Worm (Caenorhabditis elegans): ENCODE data around the gene K08C7.4.
A peak's percentile ranks its signal among the peaks of the same experiment; 100 is the strongest.
"Not testable (repeated sequence)": the region's sequence is repeated elsewhere in the genome, so short reads cannot be mapped to it uniquely, and the experiment has no call there.

K08C7.4 gene

DNA sequence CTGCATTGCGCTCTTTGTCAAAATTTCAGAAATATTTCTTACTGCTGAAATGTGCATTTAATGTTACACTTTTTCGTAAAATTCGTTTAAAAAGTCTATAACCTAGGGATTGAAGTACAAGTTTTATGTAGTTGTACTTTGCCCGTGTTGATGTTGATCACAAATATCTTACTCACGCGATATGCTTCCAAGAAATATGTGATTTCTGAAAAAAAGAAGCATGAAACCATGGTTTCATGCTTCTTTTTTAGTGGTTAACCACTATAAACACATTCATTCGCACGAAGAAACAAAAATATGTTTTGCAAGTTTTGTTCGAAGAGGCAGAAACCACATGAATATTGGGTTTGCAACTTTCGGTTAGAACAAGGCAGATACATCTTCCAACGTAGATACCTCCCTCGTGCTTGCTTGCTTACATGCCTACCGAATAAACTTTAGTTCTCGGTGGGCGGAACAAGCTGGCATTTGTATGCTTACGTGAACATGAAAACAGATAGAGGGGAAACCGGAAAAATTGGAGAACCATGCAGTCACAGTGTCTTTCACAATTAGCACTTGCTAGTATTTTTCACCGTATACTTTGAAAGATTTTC, 8.8 kb upstream of the K08C7.4 start, which contains the start of gene R102.3:
Gene R102.3, plus strand, starts transcription at position 546 of the 596 bp plus-strand sequence.
- TF ChIP-seq nhr-11 (tag; optimal IDR thresholded peaks at IDR 0.05) (no peak), ceh-82 (tag; optimal IDR thresholded peaks at IDR 0.05) (no peak), nhr-21 (tag; optimal IDR thresholded peaks at IDR 0.05) (peak; percentile 54)

DNA sequence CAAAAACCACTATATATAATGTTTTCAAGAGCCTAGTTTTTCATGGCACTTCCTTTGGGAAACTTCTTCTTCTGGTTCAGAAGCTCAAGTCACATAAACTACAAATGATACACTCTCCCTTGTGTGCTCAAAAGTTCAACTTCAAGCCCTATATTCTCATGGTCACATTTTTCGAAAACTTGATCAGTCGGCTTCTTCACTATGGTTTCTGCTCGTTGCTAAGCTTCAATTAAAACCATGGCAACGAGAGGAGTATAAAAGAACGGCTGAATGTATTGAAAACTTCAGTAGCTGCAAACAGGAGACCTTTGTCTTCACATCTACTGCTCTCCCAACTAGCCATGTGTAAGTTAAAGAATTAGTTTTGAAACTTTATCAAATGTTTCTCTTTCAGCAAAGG, 7.0 kb upstream of the K08C7.4 start, which contains the start of gene R102.2:
Gene R102.2, plus strand, starts transcription at position 301 of the 400 bp plus-strand sequence.
- not testable (repeated sequence) for TF ChIP-seq alr-1, elt-1, nhr-10 (tag; optimal IDR thresholded peaks at IDR 0.05)

DNA sequence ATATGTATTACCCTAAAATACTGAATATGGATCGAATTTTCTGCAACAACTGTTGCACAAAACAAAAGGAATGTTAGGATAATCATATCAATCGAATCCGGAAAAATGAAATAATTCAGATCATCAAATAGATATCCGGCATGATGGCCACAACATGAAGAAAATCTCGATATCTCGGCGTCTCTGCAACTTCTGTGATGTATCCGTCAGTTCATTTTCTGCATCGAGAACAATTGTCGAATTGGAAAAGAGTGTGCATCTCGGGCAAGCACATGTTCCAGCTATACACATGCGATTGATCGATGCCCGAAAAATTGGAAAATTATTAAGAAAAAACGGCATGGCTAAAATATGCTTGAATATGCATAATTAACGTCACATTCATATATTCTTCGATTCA, 5.5 kb upstream of the K08C7.4 start, which contains the start of the genes K08C7.6 and R102.1:
Gene K08C7.6, minus strand, starts transcription at position 101 of the 400 bp plus-strand sequence.
Gene R102.1, plus strand, starts transcription at position 291 of the 400 bp plus-strand sequence.
- TF ChIP-seq ama-1 (optimal IDR thresholded peaks at IDR 0.05) = no peak
- TF ChIP-seq ztf-4 (tag; optimal IDR thresholded peaks at IDR 0.05) = no peak
- TF ChIP-seq nhr-25 (tag; optimal IDR thresholded peaks at IDR 0.05) = no peak
- TF ChIP-seq sma-3 (GFP tag; optimal IDR thresholded peaks at IDR 0.05) = no peak
- no peak for TF ChIP-seq F13H6.1 (tag; optimal IDR thresholded peaks at IDR 0.05)
- TF ChIP-seq nhr-237 (tag; optimal IDR thresholded peaks at IDR 0.05) = no peak
- TF ChIP-seq sma-9 (GFP tag; optimal IDR thresholded peaks at IDR 0.05) = no peak
- TF ChIP-seq sma-9 (tag; optimal IDR thresholded peaks at IDR 0.05) = no peak
- TF ChIP-seq lin-11 (tag; optimal IDR thresholded peaks at IDR 0.05) = no peak
- no peak for TF ChIP-seq blmp-1 (tag; optimal IDR thresholded peaks at IDR 0.05; ENCODE audit: insufficient read depth)
- TF ChIP-seq lin-39 (tag; optimal IDR thresholded peaks at IDR 0.05) = no peak
- TF ChIP-seq unc-39 (tag; optimal IDR thresholded peaks at IDR 0.05) = no peak
- no peak for TF ChIP-seq lin-13 (GFP tag; optimal IDR thresholded peaks at IDR 0.05)
- TF ChIP-seq snpc-4 (tag; optimal IDR thresholded peaks at IDR 0.05) = no peak
- TF ChIP-seq ztf-1 (GFP tag; conservative IDR thresholded peaks at IDR 0.05) = no peak
- TF ChIP-seq peb-1 (tag; optimal IDR thresholded peaks at IDR 0.05) = no peak
- no peak for TF ChIP-seq nhr-11 (tag; optimal IDR thresholded peaks at IDR 0.05)

DNA sequence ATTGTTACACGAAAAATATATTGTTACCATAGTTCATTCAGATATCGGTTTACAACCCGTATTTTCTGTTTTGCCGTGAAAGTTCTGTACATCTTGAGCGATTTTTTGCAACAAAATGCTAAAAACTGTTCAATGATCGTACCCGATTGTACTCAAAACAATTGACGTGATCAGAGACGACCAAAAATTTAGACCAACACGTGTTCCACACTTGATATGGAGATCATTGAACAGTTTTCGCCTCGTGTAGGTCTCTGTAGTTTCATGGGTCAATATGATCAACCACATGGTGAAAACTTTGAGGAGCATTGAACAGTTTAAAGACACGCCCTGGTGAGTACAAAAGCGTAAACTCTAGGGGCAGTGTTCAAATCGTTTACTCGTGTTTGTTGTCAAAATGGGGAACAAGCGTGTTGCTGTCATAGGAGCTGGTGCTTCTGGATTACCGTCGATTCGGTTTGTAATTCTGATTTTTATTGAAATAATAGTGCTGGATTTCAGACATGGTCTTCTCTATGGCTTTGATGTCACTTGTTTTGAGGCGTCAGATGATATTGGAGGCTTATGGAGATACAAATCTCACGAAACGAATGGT, 2.0 kb upstream of the K08C7.4 start, which contains the start of gene fmo-2:
Gene fmo-2, plus strand, starts transcription at position 370 of the 595 bp plus-strand sequence.
- TF ChIP-seq mdl-1 (tag; optimal IDR thresholded peaks at IDR 0.05) (peak in 1 of 2 experiments; percentile 22), F13H6.1 (tag; optimal IDR thresholded peaks at IDR 0.05) (no peak), sma-9 (GFP tag; optimal IDR thresholded peaks at IDR 0.05) (peak; percentile 66), sma-9 (tag; optimal IDR thresholded peaks at IDR 0.05) (no peak), nhr-129 (tag; optimal IDR thresholded peaks at IDR 0.05) (peak; percentile 30), unc-62 (GFP tag; optimal IDR thresholded peaks at IDR 0.05) (no peak), nhr-21 (tag; optimal IDR thresholded peaks at IDR 0.05) (peak; percentile 65)

DNA sequence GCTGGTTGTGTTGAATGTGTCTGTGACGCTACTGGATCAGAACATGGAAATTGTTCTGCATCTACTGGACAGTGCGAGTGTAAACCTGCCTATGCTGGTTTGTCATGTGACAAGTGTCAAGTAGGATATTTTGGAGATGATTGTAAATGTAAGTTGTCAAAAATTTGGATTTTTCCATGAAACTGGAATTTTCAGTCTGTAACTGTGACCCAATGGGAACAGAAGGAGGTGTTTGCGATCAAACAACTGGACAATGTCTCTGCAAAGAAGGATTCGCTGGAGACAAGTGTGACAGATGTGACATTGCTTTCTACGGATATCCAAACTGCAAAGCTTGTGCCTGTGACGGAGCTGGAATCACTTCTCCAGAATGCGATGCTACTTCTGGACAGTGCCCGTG, 11.7 kb downstream of the K08C7.4 start:
- TF ChIP-seq nhr-23 (tag; optimal IDR thresholded peaks at IDR 0.05) (no peak), nhr-237 (tag; optimal IDR thresholded peaks at IDR 0.05) (no peak), zag-1 (tag; optimal IDR thresholded peaks at IDR 0.05) (no peak), mbf-1 (tag; optimal IDR thresholded peaks at IDR 0.05) (no peak), skn-1 (tag; optimal IDR thresholded peaks at IDR 0.05) (no peak), fos-1 (tag; optimal IDR thresholded peaks at IDR 0.05) (no peak), gmeb-1 (tag; optimal IDR thresholded peaks at IDR 0.05) (no peak), unc-39 (tag; optimal IDR thresholded peaks at IDR 0.05) (no peak), ztf-4 (tag; optimal IDR thresholded peaks at IDR 0.05) (no peak), nhr-77 (tag; optimal IDR thresholded peaks at IDR 0.05) (no peak)

DNA sequence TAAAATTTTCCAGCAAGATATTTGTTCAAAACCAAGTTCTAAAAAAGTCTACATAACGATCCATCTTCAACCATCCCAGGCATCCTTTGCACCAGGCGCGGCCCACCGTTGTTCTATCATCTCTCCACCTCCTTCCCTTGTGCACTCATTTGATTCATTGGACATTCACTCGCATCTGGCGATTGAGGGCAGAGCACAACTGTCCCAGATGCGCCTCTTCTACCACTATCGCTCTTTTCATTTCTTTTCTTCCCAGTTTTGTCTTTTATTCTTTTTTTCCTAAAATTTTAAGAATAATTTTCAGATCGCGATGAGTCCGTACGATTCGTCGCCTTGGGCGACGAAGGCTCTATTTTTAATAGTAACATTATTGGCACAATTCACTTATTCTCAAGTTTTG, 13.8 kb downstream of the K08C7.4 start, which contains the start of gene epi-1:
Gene epi-1, plus strand, starts transcription at position 301 of the 400 bp plus-strand sequence.
- TF ChIP-seq nhr-21 (tag; optimal IDR thresholded peaks at IDR 0.05) (no peak), nhr-11 (tag; optimal IDR thresholded peaks at IDR 0.05) (no peak), gmeb-1 (tag; optimal IDR thresholded peaks at IDR 0.05) (no peak), ztf-4 (tag; optimal IDR thresholded peaks at IDR 0.05) (no peak), aly-2 (tag; optimal IDR thresholded peaks at IDR 0.05) (no peak), sma-9 (GFP tag; optimal IDR thresholded peaks at IDR 0.05) (no peak), sma-9 (tag; optimal IDR thresholded peaks at IDR 0.05) (no peak), R02D3.7 (tag; optimal IDR thresholded peaks at IDR 0.05) (no peak)
